Fruit fly (Drosophila melanogaster): ENCODE measurements around the gene Trmt112.
A peak's percentile ranks its signal among the peaks of the same experiment; 100 is the strongest.

Trmt112 gene

dm6 chr3L:21242958-21243357, 26.3 kb upstream of the Trmt112 start:
- no peak for TF ChIP-seq CG17801 (GFP tag; optimal IDR thresholded peaks at IDR 0.05; ENCODE audit: partially characterized antibody)

dm6 chr3L:21241447-21241983, 24.9 kb upstream of the Trmt112 start:
- TF ChIP-seq CG17801 (GFP tag; optimal IDR thresholded peaks at IDR 0.05; ENCODE audit: partially characterized antibody): no peak

- peak; percentile 46 for TF ChIP-seq CG17801 (GFP tag; optimal IDR thresholded peaks at IDR 0.05; ENCODE audit: partially characterized antibody)
These were observed 23.4 kb upstream of the Trmt112 start for dm6 chr3L:21239999-21240509.

- TF ChIP-seq CG17801 (GFP tag; optimal IDR thresholded peaks at IDR 0.05; ENCODE audit: partially characterized antibody): no peak
These were observed 21.7 kb upstream of the Trmt112 start for dm6 chr3L:21238377-21238776.

- TF ChIP-seq CG17801 (GFP tag; optimal IDR thresholded peaks at IDR 0.05; ENCODE audit: partially characterized antibody): no peak
These were observed 20.4 kb upstream of the Trmt112 start for dm6 chr3L:21236959-21237551.

dm6 chr3L:21230762-21231161, 14.1 kb upstream of the Trmt112 start:
- no peak for TF ChIP-seq CG17801 (GFP tag; optimal IDR thresholded peaks at IDR 0.05; ENCODE audit: partially characterized antibody)

- no peak for TF ChIP-seq CG17801 (GFP tag; optimal IDR thresholded peaks at IDR 0.05; ENCODE audit: partially characterized antibody)
These were observed 13.1 kb upstream of the Trmt112 start for dm6 chr3L:21229764-21230163.

dm6 chr3L:21226309-21226708, 9.7 kb upstream of the Trmt112 start, which contains the start of gene Eip78C:
Gene Eip78C (plus strand): TSS chr3L:21226609.
- no peak for TF ChIP-seq CG17801 (GFP tag; optimal IDR thresholded peaks at IDR 0.05; ENCODE audit: partially characterized antibody)

dm6 chr3L:21225642-21226041, 9.0 kb upstream of the Trmt112 start:
- TF ChIP-seq CG17801 (GFP tag; optimal IDR thresholded peaks at IDR 0.05; ENCODE audit: partially characterized antibody): no peak

dm6 chr3L:21224701-21225223, 8.1 kb upstream of the Trmt112 start:
- TF ChIP-seq CG17801 (GFP tag; optimal IDR thresholded peaks at IDR 0.05; ENCODE audit: partially characterized antibody): no peak

dm6 chr3L:21224274-21224673, 7.6 kb upstream of the Trmt112 start:
- no peak for TF ChIP-seq CG17801 (GFP tag; optimal IDR thresholded peaks at IDR 0.05; ENCODE audit: partially characterized antibody)

dm6 chr3L:21223268-21223667, 6.6 kb upstream of the Trmt112 start:
- TF ChIP-seq CG17801 (GFP tag; optimal IDR thresholded peaks at IDR 0.05; ENCODE audit: partially characterized antibody): no peak

dm6 chr3L:21220100-21220499, 3.5 kb upstream of the Trmt112 start, which contains the start of gene CG43219:
Gene CG43219 (plus strand): TSS chr3L:21220400.
- TF ChIP-seq CG17801 (GFP tag; optimal IDR thresholded peaks at IDR 0.05; ENCODE audit: partially characterized antibody): no peak

- no peak for TF ChIP-seq CG17801 (GFP tag; optimal IDR thresholded peaks at IDR 0.05; ENCODE audit: partially characterized antibody)
These were observed 2.5 kb upstream of the Trmt112 start for dm6 chr3L:21219160-21219559.

dm6 chr3L:21209921-21210532, 6.6 kb downstream of the Trmt112 start, which contains the start of the genes CG10510 and CG10508:
Gene CG10510 (minus strand): TSS chr3L:21210084.
Gene CG10508 (plus strand): TSS chr3L:21210215.
- no peak for TF ChIP-seq CG17801 (GFP tag; optimal IDR thresholded peaks at IDR 0.05; ENCODE audit: partially characterized antibody)

dm6 chr3L:21206486-21206885, 10.2 kb downstream of the Trmt112 start:
- no peak for TF ChIP-seq CG17801 (GFP tag; optimal IDR thresholded peaks at IDR 0.05; ENCODE audit: partially characterized antibody)

Measured in ovary, adult (tissue).